Worm (Caenorhabditis elegans) whole organism, L4/young adult: ENCODE results near the gene mdt-17.

ENCODE experiments used
- W03F9.2 ChIP-seq: fragments of 150-350 bp; optimal IDR thresholded peaks from 2 replicates; lab custom pipeline; 2014; ENCODE audit warnings: missing biosample characterization, missing genetic modification characterization
- him-1 ChIP-seq: sonication (generic microtip); optimal IDR thresholded peaks from 2 replicates; lab custom pipeline; 2016; ENCODE audit warnings: missing genotype, missing genetic modification reagents, missing genetic modification characterization, missing compliant biosample characterization

DNA sequence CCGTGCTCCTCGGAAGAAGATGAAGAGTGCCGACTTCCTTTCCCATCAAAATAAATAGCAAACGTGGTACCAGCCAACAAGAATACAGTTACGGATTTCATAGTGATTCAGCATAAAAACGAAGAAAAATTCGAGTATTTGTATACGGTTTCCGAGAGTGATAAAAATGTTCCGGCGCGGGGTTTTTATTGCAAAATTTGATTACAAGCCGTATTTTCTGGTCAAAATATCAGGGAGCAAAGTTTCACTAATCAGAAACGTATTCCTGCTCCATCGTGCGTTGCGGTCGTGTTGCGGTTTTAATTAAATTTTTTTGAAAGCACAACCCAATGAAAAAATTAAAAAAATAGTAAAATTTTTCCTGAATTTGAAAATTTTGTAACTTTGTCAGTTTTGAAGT lies 27.3 kb upstream of the mdt-17 start, which contains the start of gene clec-261:
- TF ChIP-seq W03F9.2 (tag; lab: Kevin White, UChicago) (no peak), him-1 (no peak)
